Worm (Caenorhabditis elegans) whole organism, L4 larva: ENCODE results near the gene W04H10.6.

Experiments
- ZK546.5 ChIP-seq, 2 experiments: sonication (generic microtip); optimal IDR thresholded peaks; 2 replicates each; lab custom pipeline; 2017; ENCODE audit warnings: missing biosample characterization in 2 of 2, missing genetic modification characterization in 2 of 2
- aly-2 ChIP-seq: sonication (generic microtip); optimal IDR thresholded peaks from 2 replicates; lab custom pipeline; 2018; ENCODE audit warnings: missing biosample characterization, missing genetic modification characterization
- dmd-9 ChIP-seq: fragments of 200-800 bp; sonication (Bioruptor generic); IDR thresholded peaks from 2 replicates; pipeline ENCODE4 v1.3.6; 2022; ENCODE audit warnings: missing genetic modification reagents, missing genetic modification characterization, missing compliant biosample characterization
- fkh-10 ChIP-seq: fragments of 150-350 bp; optimal IDR thresholded peaks from 2 replicates; lab custom pipeline; 2014; ENCODE audit warnings: missing biosample characterization, missing genetic modification reagents, missing genetic modification characterization
- lin-13 ChIP-seq: fragments of 150-350 bp; optimal IDR thresholded peaks from 2 replicates; lab custom pipeline; 2014; ENCODE audit warnings: missing biosample characterization, missing genetic modification reagents, missing genetic modification characterization
- lin-39 ChIP-seq: fragments of 150-350 bp; optimal IDR thresholded peaks from 2 replicates; lab custom pipeline; 2014; ENCODE audit warnings: missing biosample characterization, missing genetic modification reagents, missing genetic modification characterization
- nhr-25 ChIP-seq: sonication (generic microtip); optimal IDR thresholded peaks from 2 replicates; lab custom pipeline; 2017; ENCODE audit warnings: missing genetic modification characterization, mild to moderate bottlenecking, missing compliant biosample characterization, antibody characterized with exemption, moderate library complexity, borderline replicate concordance; ENCODE audit not compliant: insufficient read depth
- pha-4 ChIP-seq, 2 experiments: fragments of 150-350 bp in 1 of 2; fragments of 200-800 bp in 1 of 2; sonication (Bioruptor generic) in 1 of 2; IDR thresholded peaks in 1 of 2; optimal IDR thresholded peaks in 1 of 2; 2 replicates each; pipeline versions ENCODE4 v1.3.6 to Lab custom; 2014 to 2022; ENCODE audit warnings: missing genetic modification characterization in 2 of 2, missing genetic modification reagents in 2 of 2, missing biosample characterization in 1 of 2, missing compliant biosample characterization in 1 of 2
- skn-1 ChIP-seq: fragments of 150-350 bp; optimal IDR thresholded peaks from 2 replicates; lab custom pipeline; 2014; ENCODE audit warnings: missing biosample characterization, missing genetic modification characterization
- spr-1 ChIP-seq: sonication (generic microtip); optimal IDR thresholded peaks from 2 replicates; lab custom pipeline; 2016; ENCODE audit warnings: mild to moderate bottlenecking, missing genetic modification characterization, missing compliant biosample characterization
- unc-39 ChIP-seq: sonication (generic microtip); optimal IDR thresholded peaks from 2 replicates; lab custom pipeline; 2017; ENCODE audit warnings: missing biosample characterization, missing genetic modification characterization
- ztf-11 ChIP-seq: fragments of 150-350 bp; optimal IDR thresholded peaks from 2 replicates; lab custom pipeline; 2014; ENCODE audit warnings: missing biosample characterization, missing genetic modification characterization

ce11 chrII:622478-622877 is 14.2 kb upstream of the W04H10.6 start:
- TF ChIP-seq aly-2 (tag; lab: Kevin White, UChicago) (no peak), ZK546.5 (tag; optimal IDR thresholded peaks at IDR 0.05; lab: Kevin White, UChicago) (no peak), skn-1 (tag; lab: Kevin White, UChicago) (no peak), nhr-25 (no peak), pha-4 (GFP tag; IDR thresholded peaks at IDR 0.05; lab: Robert Waterston, UW) (no peak), pha-4 (tag; optimal IDR thresholded peaks at IDR 0.05; lab: Kevin White, UChicago) (no peak), lin-39 (tag; lab: Kevin White, UChicago) (no peak), dmd-9 (GFP tag; lab: Robert Waterston, UW) (no peak), unc-39 (tag; lab: Kevin White, UChicago) (no peak), ztf-11 (tag; lab: Kevin White, UChicago) (no peak), lin-13 (GFP tag; lab: Kevin White, UChicago) (no peak), spr-1 (tag; lab: Kevin White, UChicago) (no peak), fkh-10 (GFP tag; lab: Kevin White, UChicago) (no peak)
